Worm (Caenorhabditis elegans) whole organism, L4/young adult: ENCODE data around the gene clc-24.

Experiments used
- dao-5 ChIP-seq: sonication (generic microtip); optimal IDR thresholded peaks from 2 replicates; lab custom pipeline; 2016; ENCODE audit warnings: missing genotype, missing genetic modification characterization, moderate library complexity, missing compliant biosample characterization
- him-1 ChIP-seq: sonication (generic microtip); optimal IDR thresholded peaks from 2 replicates; lab custom pipeline; 2016; ENCODE audit warnings: missing genotype, missing genetic modification reagents, missing genetic modification characterization, missing compliant biosample characterization

- TF ChIP-seq him-1 (tag; lab: Kevin White, UChicago) (no peak), dao-5 (no peak)
Observed at ce11 chrIII:1009775-1010174, at the start of gene clc-24.
